Worm (Caenorhabditis elegans): ENCODE results near the gene tank-1.

- TF ChIP-seq dpff-1 (tag; optimal IDR thresholded peaks at IDR 0.05), result no peak
- TF ChIP-seq K12H6.12 (tag; optimal IDR thresholded peaks at IDR 0.05), result no peak
- no peak for TF ChIP-seq die-1 (tag; optimal IDR thresholded peaks at IDR 0.05)
- TF ChIP-seq ceh-79 (tag; optimal IDR thresholded peaks at IDR 0.05), result no peak
These were observed 29.3 kb upstream of the tank-1 start, which contains the start of gene F16B3.2 for ce11 chrV:1314819-1315218.
